Worm (Caenorhabditis elegans): Measurements from ENCODE around the gene nhr-162.

- TF ChIP-seq unc-62 (GFP tag; optimal IDR thresholded peaks at IDR 0.05) = no peak
- TF ChIP-seq efl-1 (optimal IDR thresholded peaks at IDR 0.05) = no peak
- no peak for TF ChIP-seq efl-1 (GFP tag; optimal IDR thresholded peaks at IDR 0.05 in 1 of 2)
- TF ChIP-seq unc-98 (GFP tag; IDR thresholded peaks at IDR 0.05) = no peak
- TF ChIP-seq blmp-1 (tag; optimal IDR thresholded peaks at IDR 0.05) = no peak
- TF ChIP-seq lsy-2 (tag; optimal IDR thresholded peaks at IDR 0.05) = no peak
- TF ChIP-seq egl-27 (tag; optimal IDR thresholded peaks at IDR 0.05) = no peak
- no peak for TF ChIP-seq sox-4 (tag; optimal IDR thresholded peaks at IDR 0.05)
- TF ChIP-seq mab-9 (GFP tag; IDR thresholded peaks at IDR 0.05) = no peak
- TF ChIP-seq tlp-1 (tag; optimal IDR thresholded peaks at IDR 0.05) = no peak
- TF ChIP-seq nhr-28 (tag; optimal IDR thresholded peaks at IDR 0.05) = no peak
Measured at ce11 chrV:7036475-7036874, 44.8 kb upstream of the nhr-162 start, which contains the start of gene twk-11.
